Worm (Caenorhabditis elegans) whole organism, L1 larva: Measurements from ENCODE around the gene F07B10.7.

Experiments
- aha-1 ChIP-seq: fragments of 150-350 bp; optimal IDR thresholded peaks from 2 replicates; lab custom pipeline; 2014; ENCODE audit warnings: missing biosample characterization, missing genetic modification characterization
- alr-1 ChIP-seq: fragments of 200-800 bp; sonication (Bioruptor generic); optimal IDR thresholded peaks from 2 replicates; lab custom pipeline; 2018; ENCODE audit warnings: borderline replicate concordance, mild to moderate bottlenecking, missing genetic modification characterization, missing compliant biosample characterization
- ceh-8 ChIP-seq: fragments of 200-800 bp; sonication (Bioruptor generic); optimal IDR thresholded peaks from 2 replicates; lab custom pipeline; 2018; ENCODE audit warnings: mild to moderate bottlenecking, missing genetic modification characterization, moderate library complexity, missing compliant biosample characterization
- ceh-88 ChIP-seq: fragments of 200-800 bp; sonication (Bioruptor generic); IDR thresholded peaks from 2 replicates; pipeline ENCODE4 v1.3.6; 2022; ENCODE audit warnings: missing genetic modification characterization, missing compliant biosample characterization
- ceh-90 ChIP-seq: sonication (generic microtip); optimal IDR thresholded peaks from 2 replicates; lab custom pipeline; 2016; ENCODE audit warnings: missing genetic modification characterization, missing compliant biosample characterization
- ces-1 ChIP-seq: fragments of 150-350 bp; optimal IDR thresholded peaks from 2 replicates; lab custom pipeline; 2014; ENCODE audit warnings: missing biosample characterization, missing genetic modification reagents, missing genetic modification characterization
- dsc-1 ChIP-seq: sonication (generic microtip); optimal IDR thresholded peaks from 2 replicates; lab custom pipeline; 2016; ENCODE audit warnings: mild to moderate bottlenecking, missing genetic modification characterization, missing compliant biosample characterization
- efl-3 ChIP-seq: fragments of 200-800 bp; sonication (Bioruptor generic); optimal IDR thresholded peaks from 2 replicates; lab custom pipeline; 2018; ENCODE audit warnings: mild to moderate bottlenecking, missing genetic modification characterization, missing compliant biosample characterization
- egl-27 ChIP-seq, 2 experiments: fragments of 150-350 bp in 1 of 2; sonication (generic microtip); optimal IDR thresholded peaks; 3 replicates each; lab custom pipeline; 2017 to 2018; ENCODE audit warnings: missing biosample characterization in 2 of 2, missing genetic modification characterization in 2 of 2, missing genetic modification reagents in 2 of 2
- elt-2 ChIP-seq: sonication (generic microtip); optimal IDR thresholded peaks from 2 replicates; lab custom pipeline; 2016; ENCODE audit warnings: missing genetic modification characterization, mild to moderate bottlenecking, inconsistent platforms, missing compliant biosample characterization, missing genetic modification reagents
- elt-3 ChIP-seq, 6 experiments: fragments of 150-350 bp in 1 of 6; sonication (generic microtip); optimal IDR thresholded peaks; 2 replicates each; lab custom pipeline; 2017 to 2018; ENCODE audit warnings: missing biosample characterization in 6 of 6, missing genetic modification characterization in 6 of 6, inconsistent platforms in 1 of 6
- irx-1 ChIP-seq: sonication (generic microtip); optimal IDR thresholded peaks from 2 replicates; lab custom pipeline; 2016; ENCODE audit warnings: missing genetic modification characterization, missing compliant biosample characterization
- jun-1 ChIP-seq: fragments of 150-350 bp; optimal IDR thresholded peaks from 2 replicates; lab custom pipeline; 2014; ENCODE audit warnings: missing biosample characterization, missing genetic modification reagents, missing genetic modification characterization
- lin-14 ChIP-seq: fragments of 200-800 bp; sonication (Bioruptor generic); optimal IDR thresholded peaks from 2 replicates; lab custom pipeline; 2018; ENCODE audit warnings: mild to moderate bottlenecking, missing genetic modification characterization, moderate library complexity, missing compliant biosample characterization
- lin-15B ChIP-seq: fragments of 150-350 bp; sonication (generic microtip); optimal IDR thresholded peaks from 3 replicates; lab custom pipeline; 2014; ENCODE audit warnings: missing biosample characterization, missing genetic modification characterization
- lin-39 ChIP-seq: fragments of 150-350 bp; optimal IDR thresholded peaks from 2 replicates; lab custom pipeline; 2014; ENCODE audit warnings: missing biosample characterization, missing genetic modification reagents, missing genetic modification characterization
- lsy-2 ChIP-seq, 2 experiments: fragments of 150-350 bp; optimal IDR thresholded peaks; 2 replicates each; lab custom pipeline; 2014; ENCODE audit warnings: missing biosample characterization in 2 of 2, missing genetic modification characterization in 2 of 2
- mdl-1 ChIP-seq, 2 experiments: fragments of 150-350 bp; optimal IDR thresholded peaks; 2 replicates each; lab custom pipeline; 2014 to 2017; ENCODE audit warnings: missing biosample characterization in 2 of 2, missing genetic modification characterization in 2 of 2, inconsistent platforms in 1 of 2
- nhr-19 ChIP-seq: fragments of 200-800 bp; sonication (Bioruptor generic); conservative IDR thresholded peaks from 2 replicates; pipeline ENCODE4 v1.3.6; 2022; ENCODE audit warnings: missing genetic modification characterization, missing compliant biosample characterization
- nhr-20 ChIP-seq: sonication (generic microtip); optimal IDR thresholded peaks from 2 replicates; lab custom pipeline; 2016; ENCODE audit warnings: mild to moderate bottlenecking, missing genetic modification characterization, missing compliant biosample characterization
- nhr-237 ChIP-seq: fragments of 150-350 bp; optimal IDR thresholded peaks from 2 replicates; lab custom pipeline; 2014; ENCODE audit warnings: missing biosample characterization, missing genetic modification characterization
- nhr-71 ChIP-seq: sonication (generic microtip); optimal IDR thresholded peaks from 2 replicates; lab custom pipeline; 2016; ENCODE audit warnings: mild to moderate bottlenecking, missing genetic modification characterization, moderate library complexity, missing compliant biosample characterization
- nhr-77 ChIP-seq: fragments of 150-350 bp; optimal IDR thresholded peaks from 2 replicates; lab custom pipeline; 2014; ENCODE audit warnings: missing biosample characterization, missing genetic modification characterization
- nhr-84 ChIP-seq: sonication (generic microtip); optimal IDR thresholded peaks from 2 replicates; lab custom pipeline; 2017; ENCODE audit warnings: missing biosample characterization, missing genetic modification characterization
- nhr-85 ChIP-seq: sonication (generic microtip); peaks from one replicate; lab custom pipeline; 2016; ENCODE audit warnings: missing genetic modification characterization, inconsistent platforms, missing compliant biosample characterization
- pag-3 ChIP-seq: sonication (generic microtip); optimal IDR thresholded peaks from 2 replicates; lab custom pipeline; 2017; ENCODE audit warnings: missing genetic modification characterization, mild to moderate bottlenecking, missing compliant biosample characterization, antibody characterized with exemption, borderline replicate concordance; ENCODE audit not compliant: insufficient read depth
- rnt-1 ChIP-seq: sonication (generic microtip); optimal IDR thresholded peaks from 2 replicates; lab custom pipeline; 2016; ENCODE audit warnings: mild to moderate bottlenecking, missing genetic modification characterization, moderate library complexity, missing compliant biosample characterization
- skn-1 ChIP-seq: fragments of 150-350 bp; optimal IDR thresholded peaks from 2 replicates; lab custom pipeline; 2014; ENCODE audit warnings: missing biosample characterization, missing genetic modification characterization
- snpc-4 ChIP-seq: fragments of 150-350 bp; optimal IDR thresholded peaks from 2 replicates; lab custom pipeline; 2014; ENCODE audit warnings: missing biosample characterization, missing genetic modification characterization
- snu-23 ChIP-seq: sonication (generic microtip); optimal IDR thresholded peaks from 2 replicates; lab custom pipeline; 2016; ENCODE audit warnings: missing genetic modification characterization, missing compliant biosample characterization
- sox-4 ChIP-seq: sonication (generic microtip); optimal IDR thresholded peaks from 2 replicates; lab custom pipeline; 2016; ENCODE audit warnings: missing genetic modification characterization, missing compliant biosample characterization
- swsn-7 ChIP-seq: sonication (generic microtip); optimal IDR thresholded peaks from 2 replicates; lab custom pipeline; 2016; ENCODE audit warnings: missing genetic modification characterization, missing compliant biosample characterization
- tbx-2 ChIP-seq: sonication (generic microtip); optimal IDR thresholded peaks from 2 replicates; lab custom pipeline; 2016; ENCODE audit warnings: missing genetic modification characterization, missing compliant biosample characterization
- unc-130 ChIP-seq: fragments of 150-350 bp; optimal IDR thresholded peaks from 2 replicates; lab custom pipeline; 2017; ENCODE audit warnings: missing biosample characterization, missing genetic modification characterization, inconsistent platforms
- unc-86 ChIP-seq: sonication (generic microtip); optimal IDR thresholded peaks from 2 replicates; lab custom pipeline; 2016; ENCODE audit warnings: missing genetic modification characterization, missing compliant biosample characterization
- unc-98 ChIP-seq: fragments of 200-800 bp; sonication (Bioruptor generic); IDR thresholded peaks from 2 replicates; pipeline ENCODE4 v1.3.6; 2022; ENCODE audit warnings: missing genetic modification characterization, missing compliant biosample characterization
- vab-15 ChIP-seq: sonication (generic microtip); optimal IDR thresholded peaks from 2 replicates; lab custom pipeline; 2017; ENCODE audit warnings: missing genotype, mild to moderate bottlenecking, missing genetic modification characterization, missing compliant biosample characterization
- zip-4 ChIP-seq: fragments of 200-800 bp; sonication (Bioruptor generic); optimal IDR thresholded peaks from 2 replicates; lab custom pipeline; 2018; ENCODE audit warnings: mild to moderate bottlenecking, missing genetic modification characterization, moderate library complexity, missing compliant biosample characterization
- ztf-11 ChIP-seq, 2 experiments: sonication (generic microtip); optimal IDR thresholded peaks; 2 replicates each; lab custom pipeline; 2016 to 2017; ENCODE audit warnings: missing genetic modification characterization in 2 of 2, missing biosample characterization in 1 of 2, missing compliant biosample characterization in 1 of 2
- ztf-4 ChIP-seq: fragments of 150-350 bp; optimal IDR thresholded peaks from 2 replicates; lab custom pipeline; 2014; ENCODE audit warnings: missing biosample characterization, missing genetic modification characterization

F07B10.7 gene

ce11 chrV:11260622-11261021, at the start of gene F07B10.7:
Gene F07B10.7 (minus strand): TSS chrV:11260722.
- TF ChIP-seq vab-15 (tag; lab: Kevin White, UChicago) (no peak), egl-27 (tag; optimal IDR thresholded peaks at IDR 0.05; lab: Kevin White, UChicago) (no peak), unc-98 (no peak), ztf-11 (tag; optimal IDR thresholded peaks at IDR 0.05; lab: Kevin White, UChicago) (no peak), elt-3 (tag; optimal IDR thresholded peaks at IDR 0.05; lab: Kevin White, UChicago) (no peak), nhr-84 (no peak), jun-1 (tag; lab: Kevin White, UChicago) (no peak), elt-2 (tag; lab: Kevin White, UChicago) (no peak), lin-15B (tag; lab: Kevin White, UChicago) (no peak), pag-3 (tag; lab: Kevin White, UChicago) (no peak), lin-14 (GFP tag; lab: Kevin White, UChicago) (no peak), nhr-237 (no peak), mdl-1 (tag; optimal IDR thresholded peaks at IDR 0.05; lab: Kevin White, UChicago) (no peak), lin-39 (tag; lab: Kevin White, UChicago) (no peak), alr-1 (no peak)

ce11 chrV:11308915-11309314, 48.4 kb upstream of the F07B10.7 start:
- TF ChIP-seq tbx-2 (tag; lab: Kevin White, UChicago) (peak; percentile 33), skn-1 (peak; percentile 4), nhr-71 (tag; lab: Kevin White, UChicago) (peak; percentile 80), lin-14 (GFP tag; lab: Kevin White, UChicago) (peak; percentile 93), ceh-90 (no peak), aha-1 (no peak), rnt-1 (peak; percentile 81), unc-130 (peak; percentile 60), snu-23 (GFP tag; lab: Kevin White, UChicago) (peak; percentile 36), efl-3 (GFP tag; lab: Kevin White, UChicago) (no peak), ceh-8 (GFP tag; lab: Kevin White, UChicago) (no peak), sox-4 (tag; lab: Kevin White, UChicago) (no peak), nhr-20 (peak; percentile 47), lsy-2 (tag; optimal IDR thresholded peaks at IDR 0.05; lab: Kevin White, UChicago) (peak in 1 of 2 experiments; percentile 35), dsc-1 (tag; lab: Kevin White, UChicago) (peak; percentile 23), swsn-7 (tag; lab: Kevin White, UChicago) (peak; percentile 17), ces-1 (GFP tag; lab: Kevin White, UChicago) (no peak), elt-2 (tag; lab: Kevin White, UChicago) (no peak), ztf-11 (tag; optimal IDR thresholded peaks at IDR 0.05; lab: Kevin White, UChicago) (no peak), elt-3 (tag; optimal IDR thresholded peaks at IDR 0.05; lab: Kevin White, UChicago) (no peak), nhr-19 (GFP tag; lab: Robert Waterston, UW) (peak; percentile 41), ztf-4 (tag; lab: Kevin White, UChicago) (no peak)

ce11 chrV:11308346-11308745, 47.8 kb upstream of the F07B10.7 start, which contains the start of gene snf-11:
Gene snf-11 (minus strand): TSS chrV:11308446.
- no peak for TF ChIP-seq nhr-77
- TF ChIP-seq efl-3 (GFP tag; lab: Kevin White, UChicago) = no peak
- TF ChIP-seq ceh-88 = no peak
- TF ChIP-seq nhr-85 (tag; lab: Kevin White, UChicago) = no peak
- TF ChIP-seq snpc-4 (tag; lab: Kevin White, UChicago) = no peak
- no peak for TF ChIP-seq unc-130
- no peak for TF ChIP-seq irx-1 (tag; lab: Kevin White, UChicago)
- TF ChIP-seq zip-4 = no peak
- no peak for TF ChIP-seq unc-86
- TF ChIP-seq, all 84 proteins: peak for 0
